Fruit fly (Drosophila melanogaster): ENCODE data around the gene Cyp4e3.

Cyp4e3 gene

dm6 chr2L:9698092-9698922 is 51.6 kb downstream of the Cyp4e3 start:
- TF ChIP-seq HLH106 (tag; optimal IDR thresholded peaks at IDR 0.05): no peak
- peak; percentile 45 for TF ChIP-seq br (GFP tag; optimal IDR thresholded peaks at IDR 0.05)
- no peak for TF ChIP-seq lola (GFP tag; optimal IDR thresholded peaks at IDR 0.05)
- TF ChIP-seq dl (GFP tag; optimal IDR thresholded peaks at IDR 0.05; ENCODE audit: insufficient read depth in 1 of 2, partially characterized antibody in 2 of 2): no peak
- TF ChIP-seq CG32264 (GFP tag; optimal IDR thresholded peaks at IDR 0.05): peak; percentile 49
- TF ChIP-seq N (GFP tag; optimal IDR thresholded peaks at IDR 0.05): peak; percentile 83
- peak; percentile 9 for TF ChIP-seq Rel (GFP tag; optimal IDR thresholded peaks at IDR 0.05)
- TF ChIP-seq Rel (tag; optimal IDR thresholded peaks at IDR 0.05): no peak
- peak; percentile 73 for TF ChIP-seq sage (GFP tag; optimal IDR thresholded peaks at IDR 0.05)
- TF ChIP-seq brk (GFP tag; optimal IDR thresholded peaks at IDR 0.05): peak; percentile 37
- TF ChIP-seq Dif (GFP tag; optimal IDR thresholded peaks at IDR 0.05; ENCODE audit: partially characterized antibody): peak; percentile 10
- TF ChIP-seq rgr (GFP tag; optimal IDR thresholded peaks at IDR 0.05): peak; percentile 17
- TF ChIP-seq psq (GFP tag; optimal IDR thresholded peaks at IDR 0.05): peak; percentile 78
- TF ChIP-seq Hr78 (GFP tag; optimal IDR thresholded peaks at IDR 0.05): no peak

Data from whole organism, wandering third instar larva.